Fruit fly (Drosophila melanogaster) whole organism, wandering third instar larva: ENCODE measurements around the gene Ugt303B3.

ENCODE experiments used
- CrebA ChIP-seq: fragments of 200-800 bp; sonication (Bioruptor generic); optimal IDR thresholded peaks from 2 replicates; lab custom pipeline; 2016; ENCODE audit warnings: missing biosample characterization, mild to moderate bottlenecking, missing genetic modification characterization, borderline replicate concordance
- Hr78 ChIP-seq: fragments of >200 bp; optimal IDR thresholded peaks from 2 replicates; lab custom pipeline; 2017; ENCODE audit warnings: missing biosample characterization, missing genetic modification characterization
- Hr83 ChIP-seq: fragments of 200-300 bp; sonication (Bioruptor generic); optimal IDR thresholded peaks from 2 replicates; lab custom pipeline; 2016; ENCODE audit warnings: missing biosample characterization, mild to moderate bottlenecking, missing genetic modification characterization, moderate library complexity; ENCODE audit not compliant: poor library complexity, severe bottlenecking
- Myc ChIP-seq: fragments of >200 bp; optimal IDR thresholded peaks from 2 replicates; lab custom pipeline; 2017
- OdsH ChIP-seq: fragments of 200-800 bp; sonication (Bioruptor generic); optimal IDR thresholded peaks from 2 replicates; lab custom pipeline; 2016; ENCODE audit warnings: missing biosample characterization, mild to moderate bottlenecking, missing genetic modification characterization
- Rel ChIP-seq, 2 experiments: fragments of 200-800 bp; sonication (Bioruptor generic) in 1 of 2; optimal IDR thresholded peaks; 2 replicates in 1 of 2; 3 replicates in 1 of 2; lab custom pipeline; 2016 to 2019; ENCODE audit warnings: mild to moderate bottlenecking in 2 of 2, missing biosample characterization in 2 of 2, missing genetic modification characterization in 2 of 2, moderate library complexity in 1 of 2
- br ChIP-seq: fragments of 200-800 bp; sonication (Bioruptor generic); optimal IDR thresholded peaks from 2 replicates; lab custom pipeline; 2016; ENCODE audit warnings: missing biosample characterization, missing genetic modification characterization
- dsf ChIP-seq: sonication (Bioruptor generic); optimal IDR thresholded peaks from 2 replicates; lab custom pipeline; 2016; ENCODE audit warnings: missing biosample characterization, missing genetic modification characterization, borderline replicate concordance
- lola ChIP-seq: fragments of >200 bp; optimal IDR thresholded peaks from 2 replicates; lab custom pipeline; 2017; ENCODE audit warnings: missing biosample characterization, missing genetic modification characterization
- pan ChIP-seq: fragments of >200 bp; optimal IDR thresholded peaks from 2 replicates; lab custom pipeline; 2017
- psq ChIP-seq: fragments of 200-800 bp; sonication (Bioruptor generic); optimal IDR thresholded peaks from 3 replicates; lab custom pipeline; 2017; ENCODE audit warnings: missing biosample characterization, mild to moderate bottlenecking, missing genetic modification characterization, moderate library complexity
- usp ChIP-seq: fragments of >200 bp; optimal IDR thresholded peaks from 2 replicates; lab custom pipeline; 2017; ENCODE audit warnings: missing biosample characterization, missing genetic modification characterization
- woc ChIP-seq: sonication (Bioruptor generic); optimal IDR thresholded peaks from 2 replicates; lab custom pipeline; 2016; ENCODE audit warnings: missing biosample characterization, mild to moderate bottlenecking, missing genetic modification characterization

DNA sequence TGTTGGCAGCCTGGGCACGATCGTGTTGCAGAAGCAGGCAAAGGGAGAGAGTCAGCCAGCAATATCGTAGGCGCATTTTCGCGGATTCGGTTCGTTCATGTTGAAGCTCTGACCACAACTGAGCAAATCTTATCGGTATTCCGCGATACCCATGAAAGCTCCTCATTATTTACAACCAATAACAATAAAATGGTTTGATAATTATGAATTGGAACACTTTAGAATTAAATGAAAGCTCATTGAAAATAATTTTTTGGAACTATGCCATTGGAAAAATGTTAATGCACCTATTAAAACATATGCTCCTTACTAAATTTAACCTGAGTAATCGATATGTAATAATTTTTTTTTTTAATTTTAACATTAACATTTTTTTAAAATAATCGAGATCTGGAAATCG, 2.0 kb upstream of the Ugt303B3 start, which contains the start of gene Ugt303B1:
- TF ChIP-seq usp (GFP tag; lab: Kevin White, UChicago) (no peak), Hr83 (no peak), psq (GFP tag; lab: Kevin White, UChicago) (no peak), Rel (GFP tag; optimal IDR thresholded peaks at IDR 0.05; lab: Kevin White, UChicago) (no peak), Rel (tag; optimal IDR thresholded peaks at IDR 0.05; lab: Kevin White, UChicago) (no peak), pan (lab: Kevin White, UChicago) (no peak), br (GFP tag; lab: Kevin White, UChicago) (no peak), OdsH (GFP tag; lab: Kevin White, UChicago) (no peak), CrebA (GFP tag; lab: Kevin White, UChicago) (no peak), woc (no peak), Hr78 (GFP tag; lab: Kevin White, UChicago) (no peak), Myc (lab: Kevin White, UChicago) (no peak), lola (GFP tag; lab: Kevin White, UChicago) (no peak), dsf (GFP tag; lab: Kevin White, UChicago) (no peak)
